Worm (Caenorhabditis elegans): ENCODE results near the gene mrps-21.

ce11 chrIV:4705182-4705581, 45.9 kb upstream of the mrps-21 start:
- no peak for TF ChIP-seq nhr-10 (tag; optimal IDR thresholded peaks at IDR 0.05)
- peak; percentile 15 for TF ChIP-seq ztf-4 (tag; optimal IDR thresholded peaks at IDR 0.05)
- no peak for TF ChIP-seq ama-1 (optimal IDR thresholded peaks at IDR 0.05)
- no peak for TF ChIP-seq aly-2 (tag; optimal IDR thresholded peaks at IDR 0.05)
- no peak for TF ChIP-seq nhr-11 (tag; optimal IDR thresholded peaks at IDR 0.05)
- peak; percentile 10 for TF ChIP-seq Y55F3AM.14 (GFP tag; optimal IDR thresholded peaks at IDR 0.05)
- TF ChIP-seq zag-1 (tag; optimal IDR thresholded peaks at IDR 0.05), result peak; percentile 40
- no peak for TF ChIP-seq nhr-237 (tag; optimal IDR thresholded peaks at IDR 0.05)
- TF ChIP-seq skn-1 (tag; optimal IDR thresholded peaks at IDR 0.05), result no peak
- no peak for TF ChIP-seq unc-62 (GFP tag; optimal IDR thresholded peaks at IDR 0.05)

All from whole organism, L2 larva.